Worm (Caenorhabditis elegans) whole organism, L2 larva: ENCODE data around the gene zip-12.
A peak's percentile ranks its signal among the peaks of the same experiment; 100 is the strongest.

Source experiments
- C34F6.9 ChIP-seq: fragments of 150-350 bp; optimal IDR thresholded peaks from 2 replicates; lab custom pipeline; 2014; ENCODE audit warnings: missing biosample characterization, missing genetic modification characterization
- F13H6.1 ChIP-seq: sonication (generic microtip); optimal IDR thresholded peaks from 2 replicates; lab custom pipeline; 2016; ENCODE audit warnings: missing genetic modification characterization, missing compliant biosample characterization
- R02D3.7 ChIP-seq: fragments of 150-350 bp; optimal IDR thresholded peaks from 2 replicates; lab custom pipeline; 2014; ENCODE audit warnings: missing biosample characterization, missing genetic modification characterization
- ZK546.5 ChIP-seq: sonication (generic microtip); optimal IDR thresholded peaks from 2 replicates; lab custom pipeline; 2017; ENCODE audit warnings: missing biosample characterization, missing genetic modification characterization
- alr-1 ChIP-seq: fragments of 150-350 bp; optimal IDR thresholded peaks from 2 replicates; lab custom pipeline; 2014; ENCODE audit warnings: missing biosample characterization, missing genetic modification characterization
- aly-2 ChIP-seq: fragments of 150-350 bp; optimal IDR thresholded peaks from 2 replicates; lab custom pipeline; 2014; ENCODE audit warnings: missing biosample characterization, missing genetic modification characterization
- ama-1 ChIP-seq: fragments of 150-350 bp; optimal IDR thresholded peaks from 2 replicates; lab custom pipeline; 2018; ENCODE audit warnings: inconsistent platforms
- crh-2 ChIP-seq: sonication (generic microtip); optimal IDR thresholded peaks from 2 replicates; lab custom pipeline; 2017; ENCODE audit warnings: missing biosample characterization, missing genetic modification characterization
- dmd-4 ChIP-seq: sonication (generic microtip); optimal IDR thresholded peaks from 2 replicates; lab custom pipeline; 2017; ENCODE audit warnings: missing biosample characterization, missing genetic modification characterization
- egl-27 ChIP-seq: sonication (generic microtip); optimal IDR thresholded peaks from 3 replicates; lab custom pipeline; 2017; ENCODE audit warnings: missing biosample characterization, missing genetic modification reagents, missing genetic modification characterization
- elt-1 ChIP-seq: fragments of 150-350 bp; optimal IDR thresholded peaks from 2 replicates; lab custom pipeline; 2014; ENCODE audit warnings: missing biosample characterization, missing genetic modification characterization
- fos-1 ChIP-seq: fragments of 150-350 bp; optimal IDR thresholded peaks from 2 replicates; lab custom pipeline; 2014; ENCODE audit warnings: missing biosample characterization, missing genetic modification characterization
- gmeb-1 ChIP-seq: fragments of 150-350 bp; optimal IDR thresholded peaks from 2 replicates; lab custom pipeline; 2014; ENCODE audit warnings: missing biosample characterization, missing genetic modification characterization
- lin-13 ChIP-seq: fragments of 150-350 bp; optimal IDR thresholded peaks from 2 replicates; lab custom pipeline; 2014; ENCODE audit warnings: missing biosample characterization, missing genetic modification reagents, missing genetic modification characterization
- lin-39 ChIP-seq: fragments of 150-350 bp; optimal IDR thresholded peaks from 2 replicates; lab custom pipeline; 2014; ENCODE audit warnings: missing biosample characterization, missing genetic modification reagents, missing genetic modification characterization
- mab-5 ChIP-seq: fragments of 150-350 bp; optimal IDR thresholded peaks from 2 replicates; lab custom pipeline; 2014; ENCODE audit warnings: missing biosample characterization, missing genetic modification characterization
- mdl-1 ChIP-seq, 2 experiments: fragments of 150-350 bp in 1 of 2; sonication (generic microtip) in 1 of 2; optimal IDR thresholded peaks; 2 replicates each; lab custom pipeline; 2017; ENCODE audit warnings: missing biosample characterization in 2 of 2, missing genetic modification characterization in 2 of 2
- nhr-11 ChIP-seq: fragments of 150-350 bp; optimal IDR thresholded peaks from 2 replicates; lab custom pipeline; 2014; ENCODE audit warnings: missing biosample characterization, missing genetic modification characterization
- nhr-12 ChIP-seq: fragments of 150-350 bp; optimal IDR thresholded peaks from 2 replicates; lab custom pipeline; 2014; ENCODE audit warnings: missing biosample characterization, missing genetic modification characterization
- nhr-129 ChIP-seq: fragments of 150-350 bp; optimal IDR thresholded peaks from 2 replicates; lab custom pipeline; 2014; ENCODE audit warnings: missing biosample characterization, missing genetic modification characterization
- nhr-21 ChIP-seq: fragments of 150-350 bp; optimal IDR thresholded peaks from 2 replicates; lab custom pipeline; 2014; ENCODE audit warnings: missing biosample characterization, missing genetic modification characterization
- nhr-237 ChIP-seq: fragments of 150-350 bp; optimal IDR thresholded peaks from 2 replicates; lab custom pipeline; 2014; ENCODE audit warnings: missing biosample characterization, missing genetic modification characterization
- nhr-25 ChIP-seq: fragments of 150-350 bp; sonication (generic microtip); optimal IDR thresholded peaks from 3 replicates; lab custom pipeline; 2014; ENCODE audit warnings: missing biosample characterization, missing genetic modification characterization
- nhr-77 ChIP-seq: fragments of 150-350 bp; optimal IDR thresholded peaks from 2 replicates; lab custom pipeline; 2014; ENCODE audit warnings: missing biosample characterization, missing genetic modification characterization
- peb-1 ChIP-seq: fragments of 150-350 bp; optimal IDR thresholded peaks from 2 replicates; lab custom pipeline; 2014; ENCODE audit warnings: missing biosample characterization, missing genetic modification characterization
- sem-4 ChIP-seq: fragments of 150-350 bp; optimal IDR thresholded peaks from 2 replicates; lab custom pipeline; 2014; ENCODE audit warnings: missing biosample characterization, missing genetic modification reagents, missing genetic modification characterization
- skn-1 ChIP-seq: sonication (generic microtip); optimal IDR thresholded peaks from 2 replicates; lab custom pipeline; 2017; ENCODE audit warnings: missing biosample characterization, missing genetic modification characterization
- sma-9 ChIP-seq, 2 experiments: fragments of 150-350 bp in 1 of 2; sonication (generic microtip) in 1 of 2; optimal IDR thresholded peaks; 2 replicates each; lab custom pipeline; 2014 to 2016; ENCODE audit warnings: missing genetic modification characterization in 2 of 2, mild to moderate bottlenecking in 1 of 2, missing biosample characterization in 1 of 2, missing compliant biosample characterization in 1 of 2, missing genetic modification reagents in 1 of 2, moderate library complexity in 1 of 2
- snpc-4 ChIP-seq: fragments of 150-350 bp; optimal IDR thresholded peaks from 2 replicates; lab custom pipeline; 2014; ENCODE audit warnings: missing biosample characterization, missing genetic modification characterization
- unc-39 ChIP-seq: fragments of 150-350 bp; optimal IDR thresholded peaks from 2 replicates; lab custom pipeline; 2014; ENCODE audit warnings: missing biosample characterization, missing genetic modification characterization
- unc-55 ChIP-seq: fragments of 150-350 bp; sonication (generic microtip); optimal IDR thresholded peaks from 3 replicates; lab custom pipeline; 2014; ENCODE audit warnings: missing biosample characterization, missing genetic modification reagents, missing genetic modification characterization
- ztf-11 ChIP-seq: sonication (generic microtip); optimal IDR thresholded peaks from 2 replicates; lab custom pipeline; 2017; ENCODE audit warnings: missing biosample characterization, missing genetic modification characterization
- ztf-4 ChIP-seq: fragments of 150-350 bp; optimal IDR thresholded peaks from 2 replicates; lab custom pipeline; 2014; ENCODE audit warnings: missing biosample characterization, missing genetic modification characterization

zip-12 gene

ce11 chrIII:12312886-12313285 is 14.8 kb upstream of the zip-12 start, which contains the start of gene Y75B8A.39:
TSS of gene Y75B8A.39 (plus strand) at chrIII:12313186.
- no peak for TF ChIP-seq nhr-21 (tag; lab: Kevin White, UChicago)
- no peak for TF ChIP-seq egl-27 (tag; lab: Kevin White, UChicago)
- TF ChIP-seq nhr-129 (tag; lab: Kevin White, UChicago) = no peak
- no peak for TF ChIP-seq ztf-4 (tag; lab: Kevin White, UChicago)
- TF ChIP-seq R02D3.7 (tag; lab: Kevin White, UChicago) = no peak
- no peak for TF ChIP-seq fos-1 (tag; lab: Kevin White, UChicago)
- no peak for TF ChIP-seq peb-1 (tag; lab: Kevin White, UChicago)
- no peak for TF ChIP-seq lin-39 (tag; lab: Kevin White, UChicago)
- no peak for TF ChIP-seq elt-1
- TF ChIP-seq nhr-11 (tag; lab: Kevin White, UChicago) = no peak
- TF ChIP-seq C34F6.9 (tag; lab: Kevin White, UChicago) = no peak
- no peak for TF ChIP-seq snpc-4 (tag; lab: Kevin White, UChicago)
- TF ChIP-seq nhr-237 = no peak
- no peak for TF ChIP-seq ztf-11
- TF ChIP-seq nhr-25 = no peak
- TF ChIP-seq sem-4 (tag; lab: Kevin White, UChicago) = no peak
- no peak for TF ChIP-seq mab-5 (tag; lab: Kevin White, UChicago)

DNA sequence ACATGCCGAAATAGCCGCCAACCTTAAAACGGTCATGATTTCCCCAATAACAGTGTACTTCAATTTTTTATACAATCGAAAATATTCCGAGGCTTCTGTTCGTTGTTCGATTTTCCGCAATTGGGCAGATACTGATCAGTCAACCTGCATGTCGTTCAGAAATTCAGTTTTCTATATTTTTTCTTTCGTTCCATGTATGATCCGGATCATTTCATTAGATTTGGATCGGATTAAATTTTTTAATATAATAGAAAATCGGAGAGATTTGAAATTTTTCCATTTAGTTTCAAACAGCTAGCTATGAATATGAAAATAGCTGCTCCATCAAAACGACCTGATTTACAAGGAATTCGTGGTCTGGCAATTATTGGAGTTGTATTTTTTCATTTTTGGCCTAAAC is 12.5 kb upstream of the zip-12 start, which contains the start of gene Y75B8A.37:
Y75B8A.37 (plus strand) TSS at position 301 of the 400 bp plus-strand sequence.
- TF ChIP-seq elt-1 (no peak), ztf-4 (tag; lab: Kevin White, UChicago) (no peak), nhr-21 (tag; lab: Kevin White, UChicago) (no peak), lin-39 (tag; lab: Kevin White, UChicago) (no peak), peb-1 (tag; lab: Kevin White, UChicago) (no peak), aly-2 (tag; lab: Kevin White, UChicago) (no peak), unc-39 (no peak), alr-1 (no peak), nhr-12 (tag; lab: Kevin White, UChicago) (no peak), ZK546.5 (tag; lab: Kevin White, UChicago) (no peak), C34F6.9 (tag; lab: Kevin White, UChicago) (no peak), fos-1 (tag; lab: Kevin White, UChicago) (no peak), unc-55 (no peak), nhr-237 (no peak), mdl-1 (tag; optimal IDR thresholded peaks at IDR 0.05; lab: Kevin White, UChicago) (no peak), nhr-77 (tag; lab: Kevin White, UChicago) (no peak), dmd-4 (no peak), nhr-129 (tag; lab: Kevin White, UChicago) (no peak), snpc-4 (tag; lab: Kevin White, UChicago) (no peak), ztf-11 (no peak)

DNA sequence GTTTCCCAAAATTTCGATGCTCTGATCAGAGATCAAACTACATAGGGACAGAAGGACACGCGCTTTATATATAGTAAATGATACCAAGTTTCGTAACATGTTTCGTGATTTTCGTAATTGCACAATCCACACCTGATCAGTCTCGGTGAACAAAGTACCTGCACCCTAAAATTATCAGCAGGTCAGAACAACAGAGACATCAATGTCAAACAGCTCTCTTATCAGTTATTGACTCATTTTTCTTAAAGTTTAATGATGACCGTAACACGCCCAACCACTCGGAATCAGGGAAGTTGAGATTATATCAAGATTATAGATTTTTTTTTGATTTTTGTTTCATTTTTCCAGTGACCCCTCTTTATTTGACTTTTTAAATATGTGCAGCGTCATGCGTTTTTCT is 10.2 kb upstream of the zip-12 start:
- no peak for TF ChIP-seq peb-1 (tag; lab: Kevin White, UChicago)
- no peak for TF ChIP-seq nhr-25
- no peak for TF ChIP-seq nhr-12 (tag; lab: Kevin White, UChicago)
- no peak for TF ChIP-seq snpc-4 (tag; lab: Kevin White, UChicago)
- TF ChIP-seq fos-1 (tag; lab: Kevin White, UChicago) = peak; percentile 99
- peak; percentile 59 for TF ChIP-seq sma-9 (GFP tag; optimal IDR thresholded peaks at IDR 0.05; lab: Kevin White, UChicago)
- no peak for TF ChIP-seq sma-9 (tag; optimal IDR thresholded peaks at IDR 0.05; lab: Kevin White, UChicago)
- peak; percentile 26 for TF ChIP-seq skn-1 (tag; lab: Kevin White, UChicago)
- TF ChIP-seq mab-5 (tag; lab: Kevin White, UChicago) = no peak

DNA sequence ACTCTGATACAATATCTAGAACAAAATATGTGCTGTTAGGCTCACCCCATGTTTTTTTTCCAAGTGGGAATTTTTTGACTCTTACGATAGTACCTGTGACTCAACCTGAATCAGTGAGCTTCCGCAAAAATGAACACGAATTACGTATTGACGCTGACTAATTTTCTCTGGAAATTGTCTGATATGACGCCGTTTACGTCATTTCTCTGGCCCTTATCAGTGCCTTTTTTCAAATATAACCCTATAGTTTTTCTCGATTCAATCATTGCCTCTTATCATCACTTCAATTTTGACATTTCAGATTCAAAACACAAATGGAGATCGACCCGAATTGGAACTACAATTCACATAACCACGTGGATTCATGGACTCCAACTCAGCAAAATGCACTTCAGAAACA is 8.9 kb upstream of the zip-12 start, which contains the start of gene Y75B8A.28:
Y75B8A.28 (plus strand) TSS at position 296 of the 400 bp plus-strand sequence.
- no peak for TF ChIP-seq ztf-4 (tag; lab: Kevin White, UChicago)
- peak; percentile 100 for TF ChIP-seq fos-1 (tag; lab: Kevin White, UChicago)
- TF ChIP-seq mab-5 (tag; lab: Kevin White, UChicago) = no peak
- TF ChIP-seq gmeb-1 (tag; lab: Kevin White, UChicago) = no peak
- no peak for TF ChIP-seq lin-13 (GFP tag; lab: Kevin White, UChicago)
- peak; percentile 20 for TF ChIP-seq skn-1 (tag; lab: Kevin White, UChicago)
- no peak for TF ChIP-seq R02D3.7 (tag; lab: Kevin White, UChicago)
- no peak for TF ChIP-seq elt-1
- peak; percentile 56 for TF ChIP-seq sma-9 (GFP tag; optimal IDR thresholded peaks at IDR 0.05; lab: Kevin White, UChicago)
- no peak for TF ChIP-seq sma-9 (tag; optimal IDR thresholded peaks at IDR 0.05; lab: Kevin White, UChicago)
- peak; percentile 26 for TF ChIP-seq crh-2 (tag; lab: Kevin White, UChicago)
- no peak for TF ChIP-seq ama-1
- peak; percentile 6 for TF ChIP-seq F13H6.1 (tag; lab: Kevin White, UChicago)
